Fruit fly (Drosophila melanogaster) Kc167 (cell line): Measurements from ENCODE around the gene CG4942.

ENCODE experiments used
- Myc ChIP-seq: fragments of >200 bp; optimal IDR thresholded peaks from 2 replicates; lab custom pipeline; 2017; ENCODE audit warnings: missing external identifiers
- Sin3A ChIP-seq: fragments of >200 bp; optimal IDR thresholded peaks from 2 replicates; lab custom pipeline; 2018; ENCODE audit warnings: missing external identifiers
- h ChIP-seq: fragments of >200 bp; optimal IDR thresholded peaks from 3 replicates; lab custom pipeline; 2018; ENCODE audit warnings: missing external identifiers
- insv ChIP-seq: fragments of >200 bp; optimal IDR thresholded peaks from 3 replicates; lab custom pipeline; 2018; ENCODE audit warnings: missing external identifiers
- psq ChIP-seq: fragments of >200 bp; optimal IDR thresholded peaks from 2 replicates; lab custom pipeline; 2017; ENCODE audit warnings: missing external identifiers

DNA sequence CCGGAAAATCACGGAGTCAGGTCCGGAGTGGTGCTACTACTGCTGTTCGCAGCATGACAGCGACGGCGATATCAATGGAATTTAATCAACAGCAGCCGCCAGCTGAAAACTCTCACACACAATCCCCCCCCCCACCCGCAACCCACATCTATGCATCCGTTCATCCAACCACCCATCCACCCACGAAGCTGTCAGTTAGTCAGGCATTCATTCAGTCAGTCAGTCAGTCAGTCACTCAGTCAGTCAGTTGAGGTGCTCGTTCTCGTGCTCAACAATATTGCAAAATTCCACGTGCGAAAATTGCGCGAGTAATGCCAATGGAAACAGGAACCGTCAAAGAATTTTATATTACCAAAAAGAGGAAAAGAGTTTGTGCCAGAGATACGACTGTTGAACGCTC, 42.7 kb downstream of the CG4942 start:
- TF ChIP-seq psq (lab: Kevin White, UChicago): no peak
- TF ChIP-seq Sin3A (lab: Kevin White, UChicago): no peak
- no peak for TF ChIP-seq insv
- no peak for TF ChIP-seq Myc
- no peak for TF ChIP-seq h (lab: Kevin White, UChicago)
